Worm (Caenorhabditis elegans) whole organism, mixed stage, embryonic: ENCODE measurements around the gene F09F9.2.

Source experiments
- lsy-2 ChIP-seq: fragments of 150-350 bp; optimal IDR thresholded peaks from 2 replicates; lab custom pipeline; 2014; ENCODE audit warnings: missing biosample characterization, missing genetic modification characterization
- tbx-8 ChIP-seq: fragments of 200-800 bp; sonication (Bioruptor generic); optimal IDR thresholded peaks from 2 replicates; lab custom pipeline; 2018; ENCODE audit warnings: mild to moderate bottlenecking, missing genetic modification characterization, moderate library complexity, missing compliant biosample characterization

- TF ChIP-seq tbx-8 (GFP tag; lab: Kevin White, UChicago) (no peak), lsy-2 (tag; lab: Kevin White, UChicago) (no peak)
These were observed 9.7 kb upstream of the F09F9.2 start, which contains the start of gene F09F9.3 for ce11 chrX:4120935-4121334.
